Worm (Caenorhabditis elegans) whole organism, L3 larva: Measurements from ENCODE around the gene ndab-2.

Experiments used
- R02D3.7 ChIP-seq: fragments of 150-350 bp; optimal IDR thresholded peaks from 2 replicates; lab custom pipeline; 2014; ENCODE audit warnings: missing biosample characterization, missing genetic modification characterization
- ZK546.5 ChIP-seq: sonication (generic microtip); optimal IDR thresholded peaks from 2 replicates; lab custom pipeline; 2017; ENCODE audit warnings: missing biosample characterization, missing genetic modification characterization
- aly-2 ChIP-seq: fragments of 150-350 bp; optimal IDR thresholded peaks from 2 replicates; lab custom pipeline; 2014; ENCODE audit warnings: missing biosample characterization, missing genetic modification characterization
- ama-1 ChIP-seq: fragments of 150-350 bp; optimal IDR thresholded peaks from 2 replicates; lab custom pipeline; 2018
- ceh-16 ChIP-seq: sonication (generic microtip); optimal IDR thresholded peaks from 2 replicates; lab custom pipeline; 2017; ENCODE audit warnings: missing biosample characterization, missing genetic modification characterization
- ceh-28 ChIP-seq: fragments of 150-350 bp; optimal IDR thresholded peaks from 2 replicates; lab custom pipeline; 2014; ENCODE audit warnings: missing biosample characterization, missing genetic modification reagents, missing genetic modification characterization
- ceh-82 ChIP-seq: fragments of 150-350 bp; optimal IDR thresholded peaks from 2 replicates; lab custom pipeline; 2014; ENCODE audit warnings: missing biosample characterization, missing genetic modification characterization
- ceh-9 ChIP-seq: sonication (generic microtip); optimal IDR thresholded peaks from 2 replicates; lab custom pipeline; 2018; ENCODE audit warnings: missing biosample characterization, missing genetic modification characterization
- daf-12 ChIP-seq: fragments of 150-350 bp; optimal IDR thresholded peaks from 2 replicates; lab custom pipeline; 2014; ENCODE audit warnings: missing biosample characterization, missing genetic modification reagents, missing genetic modification characterization
- egl-5 ChIP-seq: fragments of 150-350 bp; optimal IDR thresholded peaks from 2 replicates; lab custom pipeline; 2017; ENCODE audit warnings: missing biosample characterization, missing genetic modification reagents, missing genetic modification characterization, inconsistent platforms
- elt-1 ChIP-seq: fragments of 150-350 bp; optimal IDR thresholded peaks from 2 replicates; lab custom pipeline; 2014; ENCODE audit warnings: missing biosample characterization, missing genetic modification characterization
- elt-2 ChIP-seq: sonication (generic microtip); optimal IDR thresholded peaks from 2 replicates; lab custom pipeline; 2016; ENCODE audit warnings: missing genetic modification reagents, mild to moderate bottlenecking, missing genetic modification characterization, missing compliant biosample characterization
- elt-3 ChIP-seq, 3 experiments: fragments of 150-350 bp in 1 of 3; sonication (generic microtip) in 2 of 3; optimal IDR thresholded peaks; 2 replicates in 2 of 3; 4 replicates in 1 of 3; lab custom pipeline; 2014 to 2017; ENCODE audit warnings: missing biosample characterization in 3 of 3, missing genetic modification characterization in 3 of 3
- eor-1 ChIP-seq, 2 experiments: fragments of 150-350 bp; optimal IDR thresholded peaks; 2 replicates each; lab custom pipeline; 2014 to 2018; ENCODE audit warnings: missing biosample characterization in 2 of 2, missing genetic modification characterization in 2 of 2
- fkh-10 ChIP-seq: sonication (generic microtip); optimal IDR thresholded peaks from 2 replicates; lab custom pipeline; 2017; ENCODE audit warnings: missing biosample characterization, missing genetic modification reagents, missing genetic modification characterization
- fkh-2 ChIP-seq: fragments of 150-350 bp; optimal IDR thresholded peaks from 2 replicates; lab custom pipeline; 2014; ENCODE audit warnings: missing biosample characterization, missing genetic modification reagents, missing genetic modification characterization
- fos-1 ChIP-seq: fragments of 150-350 bp; optimal IDR thresholded peaks from 2 replicates; lab custom pipeline; 2014; ENCODE audit warnings: missing biosample characterization, missing genetic modification characterization
- jun-1 ChIP-seq: fragments of 150-350 bp; optimal IDR thresholded peaks from 2 replicates; lab custom pipeline; 2014; ENCODE audit warnings: missing biosample characterization, missing genetic modification reagents, missing genetic modification characterization
- lin-15B ChIP-seq: fragments of 150-350 bp; optimal IDR thresholded peaks from 2 replicates; lab custom pipeline; 2014; ENCODE audit warnings: missing biosample characterization, missing genetic modification characterization
- lin-39 ChIP-seq: fragments of 150-350 bp; optimal IDR thresholded peaks from 2 replicates; lab custom pipeline; 2018; ENCODE audit warnings: missing biosample characterization, missing genetic modification reagents, missing genetic modification characterization
- lsy-12 ChIP-seq: sonication (generic microtip); optimal IDR thresholded peaks from 2 replicates; lab custom pipeline; 2016; ENCODE audit warnings: mild to moderate bottlenecking, missing genetic modification characterization, missing compliant biosample characterization
- nhr-11 ChIP-seq: fragments of 150-350 bp; optimal IDR thresholded peaks from 2 replicates; lab custom pipeline; 2014; ENCODE audit warnings: missing biosample characterization, missing genetic modification characterization
- nhr-237 ChIP-seq: fragments of 150-350 bp; optimal IDR thresholded peaks from 2 replicates; lab custom pipeline; 2014; ENCODE audit warnings: missing biosample characterization, missing genetic modification characterization
- nhr-25 ChIP-seq: sonication (generic microtip); optimal IDR thresholded peaks from 2 replicates; lab custom pipeline; 2017; ENCODE audit warnings: missing biosample characterization, missing genetic modification characterization
- nhr-28 ChIP-seq: fragments of 150-350 bp; optimal IDR thresholded peaks from 2 replicates; lab custom pipeline; 2014; ENCODE audit warnings: missing biosample characterization, missing genetic modification characterization
- nhr-43 ChIP-seq: sonication (generic microtip); optimal IDR thresholded peaks from 2 replicates; lab custom pipeline; 2016; ENCODE audit warnings: mild to moderate bottlenecking, missing genetic modification characterization, missing compliant biosample characterization; ENCODE audit not compliant: poor library complexity, severe bottlenecking
- nhr-67 ChIP-seq: fragments of 150-350 bp; optimal IDR thresholded peaks from 2 replicates; lab custom pipeline; 2014; ENCODE audit warnings: missing biosample characterization, missing genetic modification characterization
- nhr-77 ChIP-seq: fragments of 150-350 bp; optimal IDR thresholded peaks from 2 replicates; lab custom pipeline; 2014; ENCODE audit warnings: missing biosample characterization, missing genetic modification characterization
- pha-4 ChIP-seq: fragments of 150-350 bp; optimal IDR thresholded peaks from 2 replicates; lab custom pipeline; 2014; ENCODE audit warnings: missing biosample characterization, missing genetic modification reagents, missing genetic modification characterization
- pqm-1 ChIP-seq: fragments of 150-350 bp; optimal IDR thresholded peaks from 2 replicates; lab custom pipeline; 2017; ENCODE audit warnings: missing biosample characterization, missing genetic modification characterization, inconsistent platforms
- skn-1 ChIP-seq: fragments of 150-350 bp; optimal IDR thresholded peaks from 2 replicates; lab custom pipeline; 2014; ENCODE audit warnings: missing biosample characterization, missing genetic modification characterization
- snpc-4 ChIP-seq: fragments of 150-350 bp; optimal IDR thresholded peaks from 2 replicates; lab custom pipeline; 2014; ENCODE audit warnings: missing biosample characterization, missing genetic modification characterization
- tbx-2 ChIP-seq: sonication (generic microtip); optimal IDR thresholded peaks from 2 replicates; lab custom pipeline; 2016; ENCODE audit warnings: mild to moderate bottlenecking, missing genetic modification characterization, missing compliant biosample characterization
- unc-39 ChIP-seq: sonication (generic microtip); optimal IDR thresholded peaks from 4 replicates; lab custom pipeline; 2017; ENCODE audit warnings: missing biosample characterization, missing genetic modification characterization
- zag-1 ChIP-seq: fragments of 150-350 bp; optimal IDR thresholded peaks from 2 replicates; lab custom pipeline; 2014; ENCODE audit warnings: missing biosample characterization, missing genetic modification characterization
- ztf-11 ChIP-seq: fragments of 150-350 bp; optimal IDR thresholded peaks from 2 replicates; lab custom pipeline; 2014; ENCODE audit warnings: missing biosample characterization, missing genetic modification characterization
- ztf-4 ChIP-seq: fragments of 150-350 bp; optimal IDR thresholded peaks from 2 replicates; lab custom pipeline; 2014; ENCODE audit warnings: missing biosample characterization, missing genetic modification characterization

ndab-2 gene

ce11 chrIII:7207903-7208497, 27.4 kb downstream of the ndab-2 start, which contains the start of gene rpl-6 (continued):
- TF ChIP-seq lin-15B (tag; lab: Kevin White, UChicago) (peak; percentile 93), ceh-28 (tag; lab: Kevin White, UChicago) (peak; percentile 60), daf-12 (tag; lab: Kevin White, UChicago) (no peak), ceh-9 (tag; lab: Kevin White, UChicago) (no peak), zag-1 (tag; lab: Kevin White, UChicago) (no peak), fkh-10 (GFP tag; lab: Kevin White, UChicago) (peak; percentile 14), lin-39 (tag; lab: Kevin White, UChicago) (peak; percentile 73), nhr-237 (tag; lab: Kevin White, UChicago) (no peak), elt-3 (tag; optimal IDR thresholded peaks at IDR 0.05; lab: Kevin White, UChicago) (peak in 1 of 3 experiments; percentile 72), lsy-12 (tag; lab: Kevin White, UChicago) (peak; percentile 90), unc-39 (tag; lab: Kevin White, UChicago) (no peak), ceh-16 (peak; percentile 21), nhr-77 (tag; lab: Kevin White, UChicago) (no peak), nhr-11 (tag; lab: Kevin White, UChicago) (no peak)
- TF ChIP-seq, all 47 proteins: peak for 27

DNA sequence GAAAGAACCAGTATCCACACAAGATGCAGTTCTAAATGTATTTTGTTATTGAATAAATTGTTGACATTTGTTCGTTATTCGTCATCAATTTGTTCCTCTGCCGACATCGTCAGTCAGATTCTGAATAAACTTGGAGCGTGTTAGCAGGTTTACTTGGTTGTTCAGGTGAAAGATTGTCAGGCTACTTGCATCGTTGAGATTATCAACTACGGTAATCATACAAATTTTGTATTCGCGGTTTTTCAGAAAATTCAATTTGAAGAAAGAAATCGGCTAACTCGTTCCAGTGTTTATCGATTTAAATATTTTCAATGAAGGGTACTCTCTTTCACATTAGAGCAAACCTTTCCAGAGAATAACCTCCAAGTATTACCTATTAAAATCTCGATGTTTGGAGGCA, 29.2 kb downstream of the ndab-2 start, which contains the start of gene R151.2:
Gene R151.2, plus strand, starts transcription at position 247 of the 400 bp plus-strand sequence.
- no peak for TF ChIP-seq egl-5 (tag; lab: Kevin White, UChicago)
- TF ChIP-seq fos-1: peak; percentile 10

ce11 chrIII:7210486-7210885, 29.9 kb downstream of the ndab-2 start:
- TF ChIP-seq elt-1 (tag; lab: Kevin White, UChicago) (no peak), lin-15B (tag; lab: Kevin White, UChicago) (no peak), ceh-16 (no peak), aly-2 (no peak), ceh-9 (tag; lab: Kevin White, UChicago) (no peak), R02D3.7 (tag; lab: Kevin White, UChicago) (no peak), unc-39 (tag; lab: Kevin White, UChicago) (no peak), nhr-77 (tag; lab: Kevin White, UChicago) (no peak), ZK546.5 (tag; lab: Kevin White, UChicago) (no peak), ceh-82 (tag; lab: Kevin White, UChicago) (no peak), nhr-67 (no peak), eor-1 (tag; optimal IDR thresholded peaks at IDR 0.05; lab: Kevin White, UChicago) (no peak), lsy-12 (tag; lab: Kevin White, UChicago) (no peak), ztf-11 (tag; lab: Kevin White, UChicago) (no peak), egl-5 (tag; lab: Kevin White, UChicago) (no peak), jun-1 (tag; lab: Kevin White, UChicago) (no peak), nhr-43 (no peak)

DNA sequence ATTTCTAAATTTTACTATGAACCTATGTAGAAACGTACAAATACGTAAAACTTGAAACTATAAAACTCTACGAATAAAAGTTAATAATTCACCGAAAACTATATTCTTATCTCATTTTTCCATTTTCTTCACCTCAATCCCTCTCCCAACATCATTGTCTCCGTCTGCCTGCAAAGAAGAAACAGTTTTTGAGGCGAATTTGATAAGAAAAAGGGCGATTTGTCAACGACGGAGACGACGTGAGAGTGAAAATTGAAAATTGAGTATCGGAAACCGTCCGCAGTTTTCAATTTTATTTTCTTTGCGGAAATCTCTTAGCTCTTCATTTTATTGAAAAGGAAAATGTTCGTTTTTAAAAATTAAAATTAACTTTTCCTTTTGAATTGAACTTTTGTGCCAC, 31.5 kb downstream of the ndab-2 start:
- TF ChIP-seq ceh-9 (tag; lab: Kevin White, UChicago) (no peak), pqm-1 (tag; lab: Kevin White, UChicago) (peak; percentile 81), ztf-4 (no peak), lin-15B (tag; lab: Kevin White, UChicago) (no peak), elt-2 (tag; lab: Kevin White, UChicago) (peak; percentile 61), nhr-28 (tag; lab: Kevin White, UChicago) (no peak)

DNA sequence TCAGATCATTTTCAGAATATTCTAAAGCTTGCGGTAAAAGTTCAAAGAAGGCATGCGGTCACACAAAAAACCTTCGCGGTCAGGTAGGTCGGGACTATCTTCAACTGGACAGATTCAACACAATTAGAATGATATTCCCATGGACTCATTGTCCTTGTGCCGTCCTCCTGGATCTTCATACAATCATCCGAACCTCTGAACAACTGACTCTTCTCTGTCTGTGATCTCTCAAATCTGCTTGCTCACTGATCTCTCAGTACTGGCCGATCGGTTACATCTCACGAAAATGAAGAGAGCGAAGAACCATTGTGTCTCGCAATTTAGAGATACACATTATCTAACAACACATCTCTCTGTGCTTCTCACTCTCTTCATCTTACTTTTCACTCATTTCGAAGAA, 35.0 kb downstream of the ndab-2 start:
- TF ChIP-seq elt-2 (tag; lab: Kevin White, UChicago): no peak
- TF ChIP-seq lin-39 (tag; lab: Kevin White, UChicago): peak; percentile 16

DNA sequence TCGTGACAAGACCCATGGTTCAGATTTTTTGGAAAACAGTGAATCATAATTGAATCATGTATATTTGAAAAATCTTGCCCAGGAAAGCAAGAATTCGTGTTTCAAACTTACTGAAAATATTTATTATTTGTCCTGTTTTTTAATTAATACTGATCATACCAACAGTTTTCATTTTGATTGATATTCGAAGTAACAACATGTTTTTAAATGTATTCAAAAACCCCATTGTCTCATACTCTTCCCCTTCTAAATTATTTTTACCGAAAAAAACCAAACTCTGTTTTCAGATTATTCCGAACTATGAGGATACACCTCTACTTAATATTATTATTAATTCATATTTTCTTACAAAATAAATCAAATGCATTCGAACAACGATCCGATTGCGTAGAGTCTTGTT, 35.7 kb downstream of the ndab-2 start, which contains the start of gene R151.1:
Gene R151.1, plus strand, starts transcription at position 301 of the 400 bp plus-strand sequence.
- TF ChIP-seq ceh-16 (no peak), nhr-25 (no peak), aly-2 (no peak), elt-1 (tag; lab: Kevin White, UChicago) (no peak), nhr-11 (tag; lab: Kevin White, UChicago) (no peak), nhr-67 (no peak), fkh-2 (tag; lab: Kevin White, UChicago) (no peak), pha-4 (tag; lab: Kevin White, UChicago) (no peak), ama-1 (no peak), snpc-4 (tag; lab: Kevin White, UChicago) (no peak), fkh-10 (GFP tag; lab: Kevin White, UChicago) (no peak), skn-1 (tag; lab: Kevin White, UChicago) (no peak), elt-3 (tag; optimal IDR thresholded peaks at IDR 0.05; lab: Kevin White, UChicago) (no peak), tbx-2 (tag; lab: Kevin White, UChicago) (no peak)
- TF ChIP-seq, all 47 proteins: peak for 0
